Worm (Caenorhabditis elegans) whole organism, L4/young adult: ENCODE results near the gene ttc-17.

Experiments used
- W03F9.2 ChIP-seq: fragments of 150-350 bp; optimal IDR thresholded peaks from 2 replicates; lab custom pipeline; 2014; ENCODE audit warnings: missing biosample characterization, missing genetic modification characterization
- dao-5 ChIP-seq: sonication (generic microtip); optimal IDR thresholded peaks from 2 replicates; lab custom pipeline; 2016; ENCODE audit warnings: missing genotype, missing genetic modification characterization, moderate library complexity, missing compliant biosample characterization
- him-1 ChIP-seq: sonication (generic microtip); optimal IDR thresholded peaks from 2 replicates; lab custom pipeline; 2016; ENCODE audit warnings: missing genotype, missing genetic modification reagents, missing genetic modification characterization, missing compliant biosample characterization

Gene ttc-17

ce11 chrV:9005243-9005642 lies 48.4 kb downstream of the ttc-17 start, which contains the start of gene srx-3:
srx-3 (plus strand) TSS chrV:9005543.
- no peak for TF ChIP-seq him-1 (tag; lab: Kevin White, UChicago)
- no peak for TF ChIP-seq dao-5
- no peak for TF ChIP-seq W03F9.2 (tag; lab: Kevin White, UChicago)

- TF ChIP-seq W03F9.2 (tag; lab: Kevin White, UChicago): no peak
Measured at ce11 chrV:9009175-9009574, 52.3 kb downstream of the ttc-17 start, which contains the start of gene srx-2. srx-2 (plus strand) TSS chrV:9009475.
